Worm (Caenorhabditis elegans) whole organism, mixed stage, embryonic: ENCODE data around the gene pro-2.

ENCODE experiments used
- bed-3 ChIP-seq: fragments of 200-800 bp; sonication (Bioruptor generic); optimal IDR thresholded peaks from 3 replicates; lab custom pipeline; 2018; ENCODE audit warnings: mild to moderate bottlenecking, missing genetic modification characterization, moderate library complexity, missing compliant biosample characterization
- lin-13 ChIP-seq: fragments of 150-350 bp; optimal IDR thresholded peaks from 2 replicates; lab custom pipeline; 2014; ENCODE audit warnings: missing biosample characterization, missing genetic modification characterization
- nhr-12 ChIP-seq: fragments of 150-350 bp; optimal IDR thresholded peaks from 2 replicates; lab custom pipeline; 2014; ENCODE audit warnings: missing biosample characterization, missing genetic modification characterization
- nhr-76 ChIP-seq: sonication (generic microtip); optimal IDR thresholded peaks from 2 replicates; lab custom pipeline; 2017; ENCODE audit warnings: missing biosample characterization, missing genetic modification characterization
- pha-4 ChIP-seq: fragments of 150-350 bp; optimal IDR thresholded peaks from 2 replicates; lab custom pipeline; 2018; ENCODE audit warnings: missing biosample characterization, missing genetic modification reagents, missing genetic modification characterization
- snpc-4 ChIP-seq: fragments of 150-350 bp; optimal IDR thresholded peaks from 2 replicates; lab custom pipeline; 2014; ENCODE audit warnings: missing biosample characterization, missing genetic modification characterization
- unc-62 ChIP-seq: fragments of 150-350 bp; optimal IDR thresholded peaks from 2 replicates; lab custom pipeline; 2014; ENCODE audit warnings: missing biosample characterization, missing genetic modification reagents, missing genetic modification characterization

DNA sequence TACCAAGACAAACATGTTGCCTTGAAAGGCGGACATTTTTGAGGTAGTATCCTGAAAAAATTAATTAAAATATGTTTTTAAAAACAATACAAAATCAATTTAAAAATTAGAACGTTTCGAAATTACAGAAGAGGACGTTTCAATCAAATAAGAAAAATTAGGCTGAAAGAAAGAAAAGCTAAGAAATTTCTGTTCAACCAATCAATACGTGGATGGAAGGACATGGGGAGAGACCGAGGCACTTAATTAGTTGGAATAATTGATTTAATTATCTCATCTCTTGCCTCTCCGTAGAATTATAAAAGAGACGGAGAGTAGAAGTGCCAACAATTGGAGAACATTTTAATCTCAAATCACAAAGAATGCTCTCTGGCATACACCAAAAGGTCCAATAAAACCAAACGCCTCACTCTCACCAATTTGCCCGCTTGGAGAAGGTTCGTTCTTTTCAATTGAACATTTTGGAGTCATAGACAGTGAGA, 24.7 kb upstream of the pro-2 start, which contains the start of gene ceh-58:
- TF ChIP-seq nhr-76, result no peak
- no peak for TF ChIP-seq unc-62 (GFP tag; lab: Kevin White, UChicago)
- TF ChIP-seq bed-3 (GFP tag; lab: Kevin White, UChicago), result no peak
- no peak for TF ChIP-seq snpc-4 (tag; lab: Kevin White, UChicago)
- TF ChIP-seq pha-4 (tag; lab: Kevin White, UChicago), result no peak
- TF ChIP-seq lin-13 (tag; lab: Kevin White, UChicago), result no peak
- TF ChIP-seq nhr-12, result no peak
